Fruit fly (Drosophila melanogaster) whole organism, wandering third instar larva: ENCODE data around the gene cysu.
A peak's percentile ranks its signal among the peaks of the same experiment; 100 is the strongest.

Experiments
- HLH106 ChIP-seq: fragments of 200-800 bp; optimal IDR thresholded peaks from 3 replicates; lab custom pipeline; 2019; ENCODE audit warnings: missing biosample characterization, mild to moderate bottlenecking, missing genetic modification characterization, moderate library complexity
- Myc ChIP-seq: fragments of >200 bp; optimal IDR thresholded peaks from 2 replicates; lab custom pipeline; 2017
- usp ChIP-seq: fragments of >200 bp; optimal IDR thresholded peaks from 2 replicates; lab custom pipeline; 2017; ENCODE audit warnings: missing biosample characterization, missing genetic modification characterization

- peak; percentile 15 for TF ChIP-seq HLH106 (tag; lab: Kevin White, UChicago)
- TF ChIP-seq Myc (lab: Kevin White, UChicago) = no peak
- TF ChIP-seq usp = no peak
These were observed 31.0 kb upstream of the cysu start, which contains the start of gene CREG for dm6 chr3R:17394318-17395188.
